Worm (Caenorhabditis elegans): ENCODE measurements around the gene H37A05.4.

Gene H37A05.4

ce11 chrV:13598370-13598769, 51.2 kb downstream of the H37A05.4 start:
- TF ChIP-seq aly-1 (tag; optimal IDR thresholded peaks at IDR 0.05): no peak
- no peak for TF ChIP-seq tra-4 (tag; optimal IDR thresholded peaks at IDR 0.05)
- no peak for TF ChIP-seq pes-1 (GFP tag; IDR thresholded peaks at IDR 0.05)
- no peak for TF ChIP-seq ceh-36 (tag; optimal IDR thresholded peaks at IDR 0.05)
- TF ChIP-seq sea-1 (GFP tag; conservative IDR thresholded peaks at IDR 0.05): no peak
- TF ChIP-seq B0310.2 (tag; optimal IDR thresholded peaks at IDR 0.05): no peak
- TF ChIP-seq hnd-1 (tag; optimal IDR thresholded peaks at IDR 0.05): no peak
- TF ChIP-seq ceh-13 (GFP tag; optimal IDR thresholded peaks at IDR 0.05): no peak
- TF ChIP-seq scrt-1 (GFP tag; IDR thresholded peaks at IDR 0.05): no peak
- no peak for TF ChIP-seq tbx-37 (GFP tag; conservative IDR thresholded peaks at IDR 0.05)
- TF ChIP-seq F13C5.2 (tag; optimal IDR thresholded peaks at IDR 0.05): no peak
- no peak for TF ChIP-seq ets-7 (tag; optimal IDR thresholded peaks at IDR 0.05)
